Worm (Caenorhabditis elegans) whole organism, L1 larva: ENCODE measurements around the gene pals-27.

ENCODE experiments used
- ama-1 ChIP-seq: fragments of 150-350 bp; optimal IDR thresholded peaks from 2 replicates; lab custom pipeline; 2014
- elt-3 ChIP-seq, 6 experiments: fragments of 150-350 bp in 1 of 6; sonication (generic microtip); optimal IDR thresholded peaks; 2 replicates each; lab custom pipeline; 2017 to 2018; ENCODE audit warnings: missing biosample characterization in 6 of 6, missing genetic modification characterization in 6 of 6, inconsistent platforms in 1 of 6
- irx-1 ChIP-seq: sonication (generic microtip); optimal IDR thresholded peaks from 2 replicates; lab custom pipeline; 2016; ENCODE audit warnings: missing genetic modification characterization, missing compliant biosample characterization
- jun-1 ChIP-seq: fragments of 150-350 bp; optimal IDR thresholded peaks from 2 replicates; lab custom pipeline; 2014; ENCODE audit warnings: missing biosample characterization, missing genetic modification reagents, missing genetic modification characterization
- lsy-2 ChIP-seq, 2 experiments: fragments of 150-350 bp; optimal IDR thresholded peaks; 2 replicates each; lab custom pipeline; 2014; ENCODE audit warnings: missing biosample characterization in 2 of 2, missing genetic modification characterization in 2 of 2
- nhr-11 ChIP-seq: fragments of 150-350 bp; optimal IDR thresholded peaks from 2 replicates; lab custom pipeline; 2014; ENCODE audit warnings: missing biosample characterization, missing genetic modification characterization
- nhr-237 ChIP-seq: fragments of 150-350 bp; optimal IDR thresholded peaks from 2 replicates; lab custom pipeline; 2014; ENCODE audit warnings: missing biosample characterization, missing genetic modification characterization
- snu-23 ChIP-seq: sonication (generic microtip); optimal IDR thresholded peaks from 2 replicates; lab custom pipeline; 2016; ENCODE audit warnings: missing genetic modification characterization, missing compliant biosample characterization
- unc-86 ChIP-seq: sonication (generic microtip); optimal IDR thresholded peaks from 2 replicates; lab custom pipeline; 2016; ENCODE audit warnings: missing genetic modification characterization, missing compliant biosample characterization
- unc-98 ChIP-seq: fragments of 200-800 bp; sonication (Bioruptor generic); IDR thresholded peaks from 2 replicates; pipeline ENCODE4 v1.3.6; 2022; ENCODE audit warnings: missing genetic modification characterization, missing compliant biosample characterization

DNA sequence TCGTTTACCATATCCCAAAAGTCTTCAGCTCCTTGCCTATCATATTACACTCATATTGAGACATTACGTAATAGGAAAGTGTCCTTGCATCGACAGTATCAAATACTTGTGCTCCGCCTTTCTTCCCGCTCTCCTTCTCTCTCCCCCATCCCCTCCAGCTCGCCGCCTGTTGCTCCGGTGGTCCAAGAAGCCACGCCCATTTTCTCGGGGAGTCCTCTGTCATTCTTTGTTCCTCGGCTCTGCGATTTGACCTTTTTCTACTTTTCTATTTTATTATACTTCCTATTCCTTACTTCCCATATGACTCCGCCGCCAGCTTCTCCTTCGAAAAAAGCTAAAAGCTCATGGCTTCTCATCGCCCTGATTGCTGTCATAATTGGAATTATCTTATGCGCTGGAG, 25.1 kb upstream of the pals-27 start, which contains the start of gene mnp-1:
- TF ChIP-seq ama-1 (no peak), nhr-237 (no peak), jun-1 (tag; lab: Kevin White, UChicago) (no peak), snu-23 (GFP tag; lab: Kevin White, UChicago) (no peak), unc-86 (tag; lab: Kevin White, UChicago) (no peak), lsy-2 (tag; optimal IDR thresholded peaks at IDR 0.05; lab: Kevin White, UChicago) (no peak), irx-1 (tag; lab: Kevin White, UChicago) (no peak), nhr-11 (tag; lab: Kevin White, UChicago) (no peak), unc-98 (GFP tag; lab: Robert Waterston, UW) (no peak), elt-3 (tag; optimal IDR thresholded peaks at IDR 0.05; lab: Kevin White, UChicago) (no peak)
